Worm (Caenorhabditis elegans) whole organism, L1 larva: ENCODE measurements around the gene T10F2.2.

Experiments used
- C16A3.4 ChIP-seq: fragments of 150-350 bp; optimal IDR thresholded peaks from 2 replicates; lab custom pipeline; 2014; ENCODE audit warnings: missing biosample characterization, missing genetic modification characterization
- C34B4.2 ChIP-seq: sonication (generic microtip); optimal IDR thresholded peaks from 2 replicates; lab custom pipeline; 2017; ENCODE audit warnings: mild to moderate bottlenecking, missing genetic modification characterization, missing compliant biosample characterization
- Y116A8C.19 ChIP-seq: sonication (generic microtip); optimal IDR thresholded peaks from 2 replicates; lab custom pipeline; 2016; ENCODE audit warnings: missing compliant biosample characterization, missing genetic modification characterization, borderline replicate concordance
- blmp-1 ChIP-seq: fragments of 150-350 bp; optimal IDR thresholded peaks from 2 replicates; lab custom pipeline; 2014; ENCODE audit warnings: missing biosample characterization, missing genetic modification characterization
- ceh-88 ChIP-seq: fragments of 200-800 bp; sonication (Bioruptor generic); IDR thresholded peaks from 2 replicates; pipeline ENCODE4 v1.3.6; 2022; ENCODE audit warnings: missing genetic modification characterization, missing compliant biosample characterization
- dpl-1 ChIP-seq, 3 experiments: fragments of 150-350 bp in 2 of 3; sonication (generic microtip) in 1 of 3; optimal IDR thresholded peaks; 2 replicates each; lab custom pipeline; 2014 to 2017; ENCODE audit warnings: missing biosample characterization in 3 of 3, missing genetic modification characterization in 3 of 3, missing genetic modification reagents in 3 of 3
- efl-1 ChIP-seq, 4 experiments: fragments of 150-350 bp; optimal IDR thresholded peaks in 3 of 4; peaks in 1 of 4; 1 replicate in 1 of 4; 2 replicates in 3 of 4; lab custom pipeline; 2014; ENCODE audit warnings: missing biosample characterization in 2 of 4, missing genetic modification characterization in 2 of 4, missing genetic modification reagents in 2 of 4
- elt-3 ChIP-seq, 6 experiments: fragments of 150-350 bp in 1 of 6; sonication (generic microtip); optimal IDR thresholded peaks; 2 replicates each; lab custom pipeline; 2017 to 2018; ENCODE audit warnings: missing biosample characterization in 6 of 6, missing genetic modification characterization in 6 of 6, inconsistent platforms in 1 of 6
- ets-5 ChIP-seq: fragments of 200-800 bp; sonication (Bioruptor generic); IDR thresholded peaks from 2 replicates; pipeline ENCODE4 v1.3.6; 2022; ENCODE audit warnings: missing genetic modification characterization, missing compliant biosample characterization
- fkh-10 ChIP-seq: sonication (generic microtip); optimal IDR thresholded peaks from 2 replicates; lab custom pipeline; 2017; ENCODE audit warnings: missing biosample characterization, missing genetic modification reagents, missing genetic modification characterization
- fos-1 ChIP-seq: fragments of 150-350 bp; optimal IDR thresholded peaks from 2 replicates; lab custom pipeline; 2014; ENCODE audit warnings: missing biosample characterization, missing genetic modification characterization
- grh-1 ChIP-seq: fragments of 200-800 bp; sonication (Bioruptor generic); IDR thresholded peaks from 2 replicates; pipeline ENCODE4 v1.3.6; 2022; ENCODE audit warnings: missing genetic modification reagents, missing genetic modification characterization, missing compliant biosample characterization
- hlh-17 ChIP-seq: fragments of 200-800 bp; sonication (Bioruptor generic); optimal IDR thresholded peaks from 2 replicates; lab custom pipeline; 2018; ENCODE audit warnings: missing genetic modification characterization, mild to moderate bottlenecking, missing compliant biosample characterization, moderate library complexity, borderline replicate concordance
- lin-13 ChIP-seq: fragments of 150-350 bp; optimal IDR thresholded peaks from 2 replicates; lab custom pipeline; 2014; ENCODE audit warnings: missing biosample characterization, missing genetic modification reagents, missing genetic modification characterization
- lin-15B ChIP-seq: fragments of 150-350 bp; sonication (generic microtip); optimal IDR thresholded peaks from 3 replicates; lab custom pipeline; 2014; ENCODE audit warnings: missing biosample characterization, missing genetic modification characterization
- lin-35 ChIP-seq, 2 experiments: fragments of 150-350 bp; optimal IDR thresholded peaks; 2 replicates each; lab custom pipeline; 2014; ENCODE audit warnings: missing biosample characterization in 2 of 2, missing genetic modification characterization in 2 of 2, missing genetic modification reagents in 2 of 2
- lir-3 ChIP-seq: sonication (generic microtip); optimal IDR thresholded peaks from 2 replicates; lab custom pipeline; 2016; ENCODE audit warnings: mild to moderate bottlenecking, missing genetic modification characterization, moderate library complexity, missing compliant biosample characterization; ENCODE audit not compliant: poor library complexity
- lsy-2 ChIP-seq, 2 experiments: fragments of 150-350 bp; optimal IDR thresholded peaks; 2 replicates each; lab custom pipeline; 2014; ENCODE audit warnings: missing biosample characterization in 2 of 2, missing genetic modification characterization in 2 of 2
- mab-9 ChIP-seq: fragments of 200-800 bp; sonication (Bioruptor generic); IDR thresholded peaks from 2 replicates; pipeline ENCODE4 v1.3.6; 2022; ENCODE audit warnings: missing genetic modification reagents, missing genetic modification characterization, missing compliant biosample characterization
- mef-2 ChIP-seq: fragments of 150-350 bp; optimal IDR thresholded peaks from 2 replicates; lab custom pipeline; 2014; ENCODE audit warnings: missing biosample characterization, missing genetic modification characterization
- mep-1 ChIP-seq: fragments of 150-350 bp; optimal IDR thresholded peaks from 2 replicates; lab custom pipeline; 2014; ENCODE audit warnings: missing biosample characterization, missing genetic modification characterization
- nhr-12 ChIP-seq: sonication (generic microtip); optimal IDR thresholded peaks from 2 replicates; lab custom pipeline; 2017; ENCODE audit warnings: missing biosample characterization, missing genetic modification characterization
- nhr-20 ChIP-seq: sonication (generic microtip); optimal IDR thresholded peaks from 2 replicates; lab custom pipeline; 2016; ENCODE audit warnings: mild to moderate bottlenecking, missing genetic modification characterization, missing compliant biosample characterization
- nhr-237 ChIP-seq: fragments of 150-350 bp; optimal IDR thresholded peaks from 2 replicates; lab custom pipeline; 2014; ENCODE audit warnings: missing biosample characterization, missing genetic modification characterization
- nhr-71 ChIP-seq: sonication (generic microtip); optimal IDR thresholded peaks from 2 replicates; lab custom pipeline; 2016; ENCODE audit warnings: mild to moderate bottlenecking, missing genetic modification characterization, moderate library complexity, missing compliant biosample characterization
- nhr-85 ChIP-seq: sonication (generic microtip); peaks from one replicate; lab custom pipeline; 2016; ENCODE audit warnings: missing genetic modification characterization, inconsistent platforms, missing compliant biosample characterization
- pag-3 ChIP-seq: sonication (generic microtip); optimal IDR thresholded peaks from 2 replicates; lab custom pipeline; 2017; ENCODE audit warnings: missing genetic modification characterization, mild to moderate bottlenecking, missing compliant biosample characterization, antibody characterized with exemption, borderline replicate concordance; ENCODE audit not compliant: insufficient read depth
- pqm-1 ChIP-seq: sonication (generic microtip); optimal IDR thresholded peaks from 3 replicates; lab custom pipeline; 2017; ENCODE audit warnings: missing biosample characterization, missing genetic modification characterization
- rnt-1 ChIP-seq: sonication (generic microtip); optimal IDR thresholded peaks from 2 replicates; lab custom pipeline; 2016; ENCODE audit warnings: mild to moderate bottlenecking, missing genetic modification characterization, moderate library complexity, missing compliant biosample characterization
- skn-1 ChIP-seq: fragments of 150-350 bp; optimal IDR thresholded peaks from 2 replicates; lab custom pipeline; 2014; ENCODE audit warnings: missing biosample characterization, missing genetic modification characterization
- snu-23 ChIP-seq: sonication (generic microtip); optimal IDR thresholded peaks from 2 replicates; lab custom pipeline; 2016; ENCODE audit warnings: missing genetic modification characterization, missing compliant biosample characterization
- tbx-2 ChIP-seq: sonication (generic microtip); optimal IDR thresholded peaks from 2 replicates; lab custom pipeline; 2016; ENCODE audit warnings: missing genetic modification characterization, missing compliant biosample characterization
- tlp-1 ChIP-seq: fragments of 150-350 bp; optimal IDR thresholded peaks from 2 replicates; lab custom pipeline; 2014; ENCODE audit warnings: missing biosample characterization, missing genetic modification characterization
- unc-130 ChIP-seq: fragments of 150-350 bp; optimal IDR thresholded peaks from 2 replicates; lab custom pipeline; 2017; ENCODE audit warnings: missing biosample characterization, missing genetic modification characterization, inconsistent platforms
- unc-86 ChIP-seq: sonication (generic microtip); optimal IDR thresholded peaks from 2 replicates; lab custom pipeline; 2016; ENCODE audit warnings: missing genetic modification characterization, missing compliant biosample characterization
- vab-15 ChIP-seq: sonication (generic microtip); optimal IDR thresholded peaks from 2 replicates; lab custom pipeline; 2017; ENCODE audit warnings: missing genotype, mild to moderate bottlenecking, missing genetic modification characterization, missing compliant biosample characterization
- xbp-1 ChIP-seq: sonication (generic microtip); optimal IDR thresholded peaks from 2 replicates; lab custom pipeline; 2016; ENCODE audit warnings: missing genetic modification characterization, missing compliant biosample characterization
- zip-4 ChIP-seq: fragments of 200-800 bp; sonication (Bioruptor generic); optimal IDR thresholded peaks from 2 replicates; lab custom pipeline; 2018; ENCODE audit warnings: mild to moderate bottlenecking, missing genetic modification characterization, moderate library complexity, missing compliant biosample characterization

T10F2.2 gene

ce11 chrIII:5165745-5166144 lies 634 bp upstream of the T10F2.2 start:
- TF ChIP-seq dpl-1 (GFP tag; optimal IDR thresholded peaks at IDR 0.05; lab: Kevin White, UChicago) = peak in 1 of 3 experiments; percentile 15
- peak in 1 of 6 experiments; percentile 50 for TF ChIP-seq elt-3 (tag; optimal IDR thresholded peaks at IDR 0.05; lab: Kevin White, UChicago)
- no peak for TF ChIP-seq grh-1 (GFP tag; lab: Robert Waterston, UW)
- no peak for TF ChIP-seq tlp-1 (tag; lab: Kevin White, UChicago)
- peak; percentile 42 for TF ChIP-seq snu-23 (GFP tag; lab: Kevin White, UChicago)
- TF ChIP-seq nhr-71 (tag; lab: Kevin White, UChicago) = peak; percentile 15
- no peak for TF ChIP-seq vab-15 (tag; lab: Kevin White, UChicago)
- TF ChIP-seq nhr-85 (tag; lab: Kevin White, UChicago) = peak; percentile 66
- no peak for TF ChIP-seq nhr-237 (tag; lab: Kevin White, UChicago)
- peak; percentile 24 for TF ChIP-seq tbx-2
- no peak for TF ChIP-seq ceh-88 (GFP tag; lab: Robert Waterston, UW)
- no peak for TF ChIP-seq mef-2 (tag; lab: Kevin White, UChicago)
- peak; percentile 81 for TF ChIP-seq blmp-1 (tag; lab: Kevin White, UChicago)
- peak; percentile 44 for TF ChIP-seq nhr-20 (tag; lab: Kevin White, UChicago)

- TF ChIP-seq dpl-1 (GFP tag; optimal IDR thresholded peaks at IDR 0.05; lab: Kevin White, UChicago) (peak; percentile 6 to 53 (median 7)), nhr-20 (tag; lab: Kevin White, UChicago) (peak; percentile 4), nhr-85 (tag; lab: Kevin White, UChicago) (peak; percentile 25), skn-1 (tag; lab: Kevin White, UChicago) (peak; percentile 66), fos-1 (no peak), lsy-2 (tag; optimal IDR thresholded peaks at IDR 0.05; lab: Kevin White, UChicago) (peak in 1 of 2 experiments; percentile 30), zip-4 (GFP tag; lab: Kevin White, UChicago) (peak; percentile 82), mep-1 (tag; lab: Kevin White, UChicago) (peak; percentile 7), lin-35 (GFP tag; optimal IDR thresholded peaks at IDR 0.05; lab: Kevin White, UChicago) (peak in 1 of 2 experiments; percentile 37), lin-13 (peak; percentile 19), lin-15B (tag; lab: Kevin White, UChicago) (peak; percentile 9), fkh-10 (no peak), C16A3.4 (tag; lab: Kevin White, UChicago) (peak; percentile 25), mab-9 (GFP tag; lab: Robert Waterston, UW) (no peak), lir-3 (tag; lab: Kevin White, UChicago) (no peak), hlh-17 (GFP tag; lab: Kevin White, UChicago) (no peak), nhr-12 (tag; lab: Kevin White, UChicago) (no peak), Y116A8C.19 (tag; lab: Kevin White, UChicago) (no peak), xbp-1 (tag; lab: Kevin White, UChicago) (no peak), unc-130 (tag; lab: Kevin White, UChicago) (no peak), pag-3 (tag; lab: Kevin White, UChicago) (no peak), C34B4.2 (no peak), efl-1 (optimal IDR thresholded peaks at IDR 0.05; lab: Kevin White, UChicago) (peak; percentile 32), efl-1 (GFP tag; optimal IDR thresholded peaks at IDR 0.05 in 1 of 2; lab: Kevin White, UChicago) (peak; percentile 40 to 80), pqm-1 (tag; lab: Kevin White, UChicago) (no peak), unc-86 (no peak), ets-5 (no peak), nhr-71 (tag; lab: Kevin White, UChicago) (peak; percentile 19), rnt-1 (tag; lab: Kevin White, UChicago) (peak; percentile 15), blmp-1 (tag; lab: Kevin White, UChicago) (peak; percentile 70), vab-15 (tag; lab: Kevin White, UChicago) (no peak)
Observed at ce11 chrIII:5162820-5163631, 2.1 kb downstream of the T10F2.2 start, which contains the start of gene gars-1. TSS of gene gars-1 (minus strand) at chrIII:5163627.
